Worm (Caenorhabditis elegans) whole organism, mixed stage, embryonic: ENCODE measurements around the gene F49F1.14.
"Not testable (repeated sequence)": the region's sequence is repeated elsewhere in the genome, so short reads cannot be mapped to it uniquely, and the experiment has no call there.

ENCODE experiments used
- ceh-39 ChIP-seq: fragments of 150-350 bp; optimal IDR thresholded peaks from 2 replicates; lab custom pipeline; 2014; ENCODE audit warnings: missing biosample characterization, missing genetic modification characterization
- elt-1 ChIP-seq: sonication (generic microtip); optimal IDR thresholded peaks from 2 replicates; lab custom pipeline; 2017; ENCODE audit warnings: missing genetic modification characterization, mild to moderate bottlenecking, missing compliant biosample characterization, antibody characterized with exemption, moderate library complexity, borderline replicate concordance; ENCODE audit not compliant: insufficient read depth
- elt-3 ChIP-seq: fragments of 150-350 bp; optimal IDR thresholded peaks from 2 replicates; lab custom pipeline; 2014; ENCODE audit warnings: missing biosample characterization, missing genetic modification characterization
- ham-2 ChIP-seq: fragments of 200-800 bp; sonication (Bioruptor generic); optimal IDR thresholded peaks from 2 replicates; lab custom pipeline; 2018; ENCODE audit warnings: mild to moderate bottlenecking, missing genetic modification characterization, missing compliant biosample characterization
- hlh-1 ChIP-seq: fragments of 150-350 bp; optimal IDR thresholded peaks from 2 replicates; lab custom pipeline; 2014; ENCODE audit warnings: missing biosample characterization, missing genetic modification reagents, missing genetic modification characterization
- lsy-2 ChIP-seq: fragments of 150-350 bp; optimal IDR thresholded peaks from 2 replicates; lab custom pipeline; 2014; ENCODE audit warnings: missing biosample characterization, missing genetic modification characterization
- nhr-12 ChIP-seq: fragments of 150-350 bp; optimal IDR thresholded peaks from 2 replicates; lab custom pipeline; 2014; ENCODE audit warnings: missing biosample characterization, missing genetic modification characterization
- nhr-237 ChIP-seq: fragments of 150-350 bp; optimal IDR thresholded peaks from 2 replicates; lab custom pipeline; 2014; ENCODE audit warnings: missing biosample characterization, missing genetic modification characterization
- nhr-76 ChIP-seq: sonication (generic microtip); optimal IDR thresholded peaks from 2 replicates; lab custom pipeline; 2017; ENCODE audit warnings: missing biosample characterization, missing genetic modification characterization
- snpc-4 ChIP-seq: fragments of 150-350 bp; optimal IDR thresholded peaks from 2 replicates; lab custom pipeline; 2014; ENCODE audit warnings: missing biosample characterization, missing genetic modification characterization
- sptf-1 ChIP-seq: sonication (generic microtip); optimal IDR thresholded peaks from 2 replicates; lab custom pipeline; 2017; ENCODE audit warnings: mild to moderate bottlenecking, missing genetic modification characterization, moderate library complexity, missing compliant biosample characterization
- unc-39 ChIP-seq: fragments of 150-350 bp; optimal IDR thresholded peaks from 2 replicates; lab custom pipeline; 2014; ENCODE audit warnings: missing biosample characterization, missing genetic modification characterization
- unc-62 ChIP-seq: fragments of 150-350 bp; optimal IDR thresholded peaks from 2 replicates; lab custom pipeline; 2014; ENCODE audit warnings: missing biosample characterization, missing genetic modification reagents, missing genetic modification characterization

- not testable (repeated sequence) for TF ChIP-seq hlh-1 (tag; lab: Kevin White, UChicago); unc-62 (GFP tag; lab: Kevin White, UChicago); snpc-4 (tag; lab: Kevin White, UChicago); unc-39 (tag; lab: Kevin White, UChicago); nhr-76 (tag; lab: Kevin White, UChicago); ham-2 (GFP tag; lab: Kevin White, UChicago); elt-3 (tag; lab: Kevin White, UChicago); nhr-237 (tag; lab: Kevin White, UChicago); nhr-12 (tag; lab: Kevin White, UChicago); lsy-2 (tag; lab: Kevin White, UChicago); elt-1 (tag; lab: Kevin White, UChicago); sptf-1 (tag; lab: Kevin White, UChicago); ceh-39 (tag; lab: Kevin White, UChicago)
These were observed 13.4 kb upstream of the F49F1.14 start, which contains the start of gene F49F1.7 for ce11 chrIV:4125657-4126056.
